Worm (Caenorhabditis elegans) whole organism, L4 larva: ENCODE measurements around the gene F58B4.6.
A peak's percentile ranks its signal among the peaks of the same experiment; 100 is the strongest.

Source experiments
- D1046.2 ChIP-seq: fragments of 200-800 bp; sonication (Bioruptor generic); IDR thresholded peaks from 2 replicates; pipeline ENCODE4 v1.3.6; 2022; ENCODE audit warnings: missing genetic modification characterization, missing compliant biosample characterization
- F26F4.8 ChIP-seq: fragments of 200-800 bp; sonication (Bioruptor generic); conservative IDR thresholded peaks from 2 replicates; pipeline ENCODE4 v1.3.6; 2022; ENCODE audit warnings: missing genetic modification characterization, missing compliant biosample characterization
- F37D6.2 ChIP-seq: sonication (generic microtip); optimal IDR thresholded peaks from 2 replicates; lab custom pipeline; 2016; ENCODE audit warnings: mild to moderate bottlenecking, missing genetic modification characterization, missing compliant biosample characterization
- F44E2.7 ChIP-seq: fragments of 200-800 bp; sonication (Bioruptor generic); IDR thresholded peaks from 2 replicates; pipeline ENCODE4 v2.1.2; 2022; ENCODE audit warnings: missing genetic modification characterization, missing compliant biosample characterization
- F49E8.2 ChIP-seq: sonication (generic microtip); optimal IDR thresholded peaks from 2 replicates; lab custom pipeline; 2016; ENCODE audit warnings: missing compliant biosample characterization, mild to moderate bottlenecking, missing genetic modification characterization, borderline replicate concordance
- R02D3.7 ChIP-seq: fragments of 150-350 bp; sonication (generic microtip); optimal IDR thresholded peaks from 3 replicates; lab custom pipeline; 2014; ENCODE audit warnings: missing biosample characterization, missing genetic modification characterization
- T26A8.4 ChIP-seq: fragments of 200-800 bp; sonication (Bioruptor generic); IDR thresholded peaks from 2 replicates; pipeline ENCODE4 v1.3.6; 2022; ENCODE audit warnings: missing genetic modification characterization, missing compliant biosample characterization
- Y105C5A.15 ChIP-seq: fragments of 200-800 bp; sonication (Bioruptor generic); IDR thresholded peaks from 2 replicates; pipeline ENCODE4 v1.3.6; 2022; ENCODE audit warnings: missing genetic modification characterization, missing compliant biosample characterization
- Y5F2A.4 ChIP-seq: fragments of 200-800 bp; sonication (Bioruptor generic); optimal IDR thresholded peaks from 2 replicates; lab custom pipeline; 2018; ENCODE audit warnings: mild to moderate bottlenecking, missing genetic modification characterization, missing compliant biosample characterization
- ZK546.5 ChIP-seq, 2 experiments: sonication (generic microtip); optimal IDR thresholded peaks; 2 replicates each; lab custom pipeline; 2017; ENCODE audit warnings: missing biosample characterization in 2 of 2, missing genetic modification characterization in 2 of 2
- aha-1 ChIP-seq: fragments of 150-350 bp; peaks from one replicate; lab custom pipeline; 2014; ENCODE audit warnings: missing biosample characterization, missing genetic modification characterization
- aly-2 ChIP-seq: sonication (generic microtip); optimal IDR thresholded peaks from 2 replicates; lab custom pipeline; 2018; ENCODE audit warnings: missing biosample characterization, missing genetic modification characterization
- ama-1 ChIP-seq: fragments of 150-350 bp; optimal IDR thresholded peaks from 2 replicates; lab custom pipeline; 2014; ENCODE audit warnings: inconsistent platforms, mixed read lengths
- arid-1 ChIP-seq: fragments of 200-800 bp; sonication (Bioruptor generic); conservative IDR thresholded peaks from 2 replicates; pipeline ENCODE4 v1.3.6; 2022; ENCODE audit warnings: missing genetic modification reagents, missing genetic modification characterization, missing compliant biosample characterization
- attf-4 ChIP-seq: sonication (generic microtip); optimal IDR thresholded peaks from 3 replicates; lab custom pipeline; 2017; ENCODE audit warnings: missing biosample characterization, missing genetic modification characterization
- ces-1 ChIP-seq: fragments of 150-350 bp; sonication (generic microtip); optimal IDR thresholded peaks from 4 replicates; lab custom pipeline; 2014; ENCODE audit warnings: missing biosample characterization, missing genetic modification reagents, missing genetic modification characterization
- daf-12 ChIP-seq: fragments of 150-350 bp; optimal IDR thresholded peaks from 2 replicates; lab custom pipeline; 2014; ENCODE audit warnings: missing biosample characterization, missing genetic modification reagents, missing genetic modification characterization
- daf-16 ChIP-seq, 3 experiments: sonication (generic microtip); optimal IDR thresholded peaks; 2 replicates each; lab custom pipeline; 2016 to 2017; ENCODE audit warnings: missing genetic modification characterization in 3 of 3, missing genetic modification reagents in 3 of 3, mild to moderate bottlenecking in 2 of 3, missing compliant biosample characterization in 2 of 3, missing biosample characterization in 1 of 3, moderate library complexity in 1 of 3
- daf-8 ChIP-seq: fragments of 200-800 bp; sonication (Bioruptor generic); IDR thresholded peaks from 2 replicates; pipeline ENCODE4 v1.3.6; 2022; ENCODE audit warnings: missing genetic modification characterization, missing compliant biosample characterization
- dmd-6 ChIP-seq: fragments of 200-800 bp; sonication (Bioruptor generic); IDR thresholded peaks from 2 replicates; pipeline ENCODE4 v1.3.6; 2022; ENCODE audit warnings: missing genetic modification reagents, missing genetic modification characterization, missing compliant biosample characterization
- dmd-8 ChIP-seq: fragments of 200-800 bp; sonication (Bioruptor generic); IDR thresholded peaks from 2 replicates; pipeline ENCODE4 v1.3.6; 2022; ENCODE audit warnings: missing genetic modification characterization, missing compliant biosample characterization
- dmd-9 ChIP-seq: fragments of 200-800 bp; sonication (Bioruptor generic); IDR thresholded peaks from 2 replicates; pipeline ENCODE4 v1.3.6; 2022; ENCODE audit warnings: missing genetic modification reagents, missing genetic modification characterization, missing compliant biosample characterization
- egl-43 ChIP-seq: fragments of 200-800 bp; sonication (Bioruptor generic); IDR thresholded peaks from 2 replicates; pipeline ENCODE4 v1.3.6; 2022; ENCODE audit warnings: missing genetic modification reagents, missing genetic modification characterization, missing compliant biosample characterization
- fkh-10 ChIP-seq: fragments of 150-350 bp; optimal IDR thresholded peaks from 2 replicates; lab custom pipeline; 2014; ENCODE audit warnings: missing biosample characterization, missing genetic modification reagents, missing genetic modification characterization
- fos-1 ChIP-seq: fragments of 150-350 bp; optimal IDR thresholded peaks from 2 replicates; lab custom pipeline; 2014; ENCODE audit warnings: missing biosample characterization, missing genetic modification characterization
- hlh-11 ChIP-seq: fragments of 200-800 bp; sonication (Bioruptor generic); optimal IDR thresholded peaks from 2 replicates; lab custom pipeline; 2018; ENCODE audit warnings: mild to moderate bottlenecking, missing genetic modification characterization, missing compliant biosample characterization
- lim-7 ChIP-seq: fragments of 200-800 bp; sonication (Bioruptor generic); IDR thresholded peaks from 2 replicates; pipeline ENCODE4 v1.3.6; 2022; ENCODE audit warnings: missing genetic modification characterization, missing compliant biosample characterization
- lin-1 ChIP-seq: fragments of 200-800 bp; sonication (Bioruptor generic); IDR thresholded peaks from 2 replicates; pipeline ENCODE4 v1.3.6; 2022; ENCODE audit warnings: missing genetic modification reagents, missing genetic modification characterization, missing compliant biosample characterization
- lin-39 ChIP-seq: fragments of 150-350 bp; optimal IDR thresholded peaks from 2 replicates; lab custom pipeline; 2014; ENCODE audit warnings: missing biosample characterization, missing genetic modification reagents, missing genetic modification characterization
- mdt-29 ChIP-seq: fragments of 200-800 bp; sonication (Bioruptor generic); IDR thresholded peaks from 2 replicates; pipeline ENCODE4 v1.3.6; 2022; ENCODE audit warnings: missing genetic modification reagents, missing genetic modification characterization, missing compliant biosample characterization
- mxl-2 ChIP-seq: fragments of 200-800 bp; sonication (Bioruptor generic); conservative IDR thresholded peaks from 2 replicates; pipeline ENCODE4 v1.3.6; 2022; ENCODE audit warnings: missing genetic modification reagents, missing genetic modification characterization, missing compliant biosample characterization
- nhr-102 ChIP-seq: sonication (generic microtip); optimal IDR thresholded peaks from 2 replicates; lab custom pipeline; 2016; ENCODE audit warnings: mild to moderate bottlenecking, missing genetic modification characterization, moderate library complexity, missing compliant biosample characterization
- nhr-111 ChIP-seq: fragments of 200-800 bp; sonication (Bioruptor generic); optimal IDR thresholded peaks from 2 replicates; lab custom pipeline; 2018; ENCODE audit warnings: mild to moderate bottlenecking, missing genetic modification characterization, missing compliant biosample characterization
- nhr-28 ChIP-seq: fragments of 150-350 bp; optimal IDR thresholded peaks from 2 replicates; lab custom pipeline; 2014; ENCODE audit warnings: missing biosample characterization, missing genetic modification characterization
- nhr-48 ChIP-seq: sonication (generic microtip); optimal IDR thresholded peaks from 2 replicates; lab custom pipeline; 2016; ENCODE audit warnings: mild to moderate bottlenecking, missing genetic modification characterization, missing compliant biosample characterization
- nhr-76 ChIP-seq: fragments of 150-350 bp; optimal IDR thresholded peaks from 2 replicates; lab custom pipeline; 2014; ENCODE audit warnings: missing biosample characterization, missing genetic modification characterization
- pha-4 ChIP-seq, 2 experiments: fragments of 150-350 bp in 1 of 2; fragments of 200-800 bp in 1 of 2; sonication (Bioruptor generic) in 1 of 2; IDR thresholded peaks in 1 of 2; optimal IDR thresholded peaks in 1 of 2; 2 replicates each; pipeline versions ENCODE4 v1.3.6 to Lab custom; 2014 to 2022; ENCODE audit warnings: missing genetic modification characterization in 2 of 2, missing genetic modification reagents in 2 of 2, missing biosample characterization in 1 of 2, missing compliant biosample characterization in 1 of 2
- pqm-1 ChIP-seq: sonication (generic microtip); optimal IDR thresholded peaks from 2 replicates; lab custom pipeline; 2017; ENCODE audit warnings: missing biosample characterization, missing genetic modification characterization
- saeg-2 ChIP-seq: fragments of 200-800 bp; sonication (Bioruptor generic); IDR thresholded peaks from 2 replicates; pipeline ENCODE4 v1.3.6; 2022; ENCODE audit warnings: missing genetic modification reagents, missing genetic modification characterization, missing compliant biosample characterization
- set-16 ChIP-seq: fragments of 200-800 bp; sonication (Bioruptor generic); IDR thresholded peaks from 2 replicates; pipeline ENCODE4 v1.3.6; 2022; ENCODE audit warnings: missing genetic modification reagents, missing genetic modification characterization, missing compliant biosample characterization
- skn-1 ChIP-seq: fragments of 150-350 bp; optimal IDR thresholded peaks from 2 replicates; lab custom pipeline; 2014; ENCODE audit warnings: missing biosample characterization, missing genetic modification characterization
- tag-97 ChIP-seq: fragments of 200-800 bp; sonication (Bioruptor generic); IDR thresholded peaks from 2 replicates; pipeline ENCODE4 v1.3.6; 2022; ENCODE audit warnings: missing genetic modification characterization, missing compliant biosample characterization
- unc-39 ChIP-seq: sonication (generic microtip); optimal IDR thresholded peaks from 2 replicates; lab custom pipeline; 2017; ENCODE audit warnings: missing biosample characterization, missing genetic modification characterization
- unc-62 ChIP-seq, 3 experiments: fragments of 150-350 bp in 1 of 3; sonication (generic microtip); optimal IDR thresholded peaks in 2 of 3; peaks in 1 of 3; 1 replicate in 1 of 3; 2 replicates in 2 of 3; lab custom pipeline; 2014 to 2017; ENCODE audit warnings: missing biosample characterization in 3 of 3, missing genetic modification characterization in 3 of 3, missing genetic modification reagents in 3 of 3, missing genotype in 1 of 3
- zfp-2 ChIP-seq: sonication (generic microtip); optimal IDR thresholded peaks from 2 replicates; lab custom pipeline; 2016; ENCODE audit warnings: mild to moderate bottlenecking, missing genetic modification characterization, missing compliant biosample characterization
- zip-11 ChIP-seq: fragments of 200-800 bp; sonication (Bioruptor generic); IDR thresholded peaks from 2 replicates; pipeline ENCODE4 v1.3.6; 2022; ENCODE audit warnings: missing genetic modification characterization, missing compliant biosample characterization
- ztf-11 ChIP-seq: fragments of 150-350 bp; optimal IDR thresholded peaks from 2 replicates; lab custom pipeline; 2014; ENCODE audit warnings: missing biosample characterization, missing genetic modification characterization

Gene F58B4.6

ce11 chrV:10955681-10956476, 31.0 kb downstream of the F58B4.6 start, which contains the start of gene F17C11.13 (continued):
- TF ChIP-seq hlh-11 (tag; lab: Kevin White, UChicago) (peak; percentile 8), F37D6.2 (tag; lab: Kevin White, UChicago) (no peak), dmd-9 (GFP tag; lab: Robert Waterston, UW) (no peak), nhr-48 (tag; lab: Kevin White, UChicago) (no peak), R02D3.7 (tag; lab: Kevin White, UChicago) (no peak), lin-1 (GFP tag; lab: Robert Waterston, UW) (no peak), ama-1 (lab: Kevin White, UChicago) (no peak), arid-1 (GFP tag; lab: Robert Waterston, UW) (no peak), ZK546.5 (tag; optimal IDR thresholded peaks at IDR 0.05; lab: Kevin White, UChicago) (no peak), egl-43 (GFP tag; lab: Robert Waterston, UW) (no peak), zfp-2 (no peak), nhr-76 (tag; lab: Kevin White, UChicago) (no peak), tag-97 (GFP tag; lab: Robert Waterston, UW) (no peak), mdt-29 (no peak), saeg-2 (GFP tag; lab: Robert Waterston, UW) (no peak), T26A8.4 (GFP tag; lab: Robert Waterston, UW) (no peak), lim-7 (no peak), ces-1 (GFP tag; lab: Kevin White, UChicago) (no peak), F49E8.2 (tag; lab: Kevin White, UChicago) (no peak), fos-1 (tag; lab: Kevin White, UChicago) (no peak), set-16 (GFP tag; lab: Robert Waterston, UW) (no peak), pha-4 (GFP tag; IDR thresholded peaks at IDR 0.05; lab: Robert Waterston, UW) (no peak), pha-4 (tag; optimal IDR thresholded peaks at IDR 0.05; lab: Kevin White, UChicago) (no peak), lin-39 (tag; lab: Kevin White, UChicago) (no peak), pqm-1 (tag; lab: Kevin White, UChicago) (peak; percentile 39), unc-39 (tag; lab: Kevin White, UChicago) (no peak), Y105C5A.15 (no peak), aha-1 (tag; lab: Kevin White, UChicago) (peak; percentile 98), zip-11 (no peak), nhr-111 (GFP tag; lab: Kevin White, UChicago) (no peak), F44E2.7 (GFP tag; lab: Robert Waterston, UW) (no peak), dmd-6 (GFP tag; lab: Robert Waterston, UW) (peak; percentile 23; the same call in 1 of the 2 replicates), skn-1 (tag; lab: Kevin White, UChicago) (no peak), dmd-8 (no peak), mxl-2 (GFP tag; lab: Robert Waterston, UW) (no peak), nhr-28 (tag; lab: Kevin White, UChicago) (no peak), unc-62 (GFP tag; optimal IDR thresholded peaks at IDR 0.05 in 1 of 2; lab: Kevin White, UChicago) (peak in 1 of 2 experiments; percentile 97), unc-62 (tag; optimal IDR thresholded peaks at IDR 0.05; lab: Kevin White, UChicago) (no peak), F26F4.8 (GFP tag; lab: Robert Waterston, UW) (no peak)

ce11 chrV:10958322-10958900, 33.6 kb downstream of the F58B4.6 start, which contains the start of gene pigt-1:
Gene pigt-1, minus strand, starts transcription at chrV:10958821.
- TF ChIP-seq skn-1 (tag; lab: Kevin White, UChicago) = no peak
- TF ChIP-seq arid-1 (GFP tag; lab: Robert Waterston, UW) = no peak
- TF ChIP-seq Y5F2A.4 = no peak
- no peak for TF ChIP-seq nhr-76 (tag; lab: Kevin White, UChicago)
- no peak for TF ChIP-seq mdt-29
- peak in 1 of 2 experiments; percentile 58 for TF ChIP-seq unc-62 (GFP tag; optimal IDR thresholded peaks at IDR 0.05 in 1 of 2; lab: Kevin White, UChicago)
- no peak for TF ChIP-seq unc-62 (tag; optimal IDR thresholded peaks at IDR 0.05; lab: Kevin White, UChicago)
- TF ChIP-seq daf-8 = no peak
- peak; percentile 5 to 8 for TF ChIP-seq daf-16 (GFP tag; optimal IDR thresholded peaks at IDR 0.05; lab: Kevin White, UChicago)
- TF ChIP-seq daf-16 (tag; optimal IDR thresholded peaks at IDR 0.05; lab: Kevin White, UChicago) = peak; percentile 63
- TF ChIP-seq hlh-11 (tag; lab: Kevin White, UChicago) = peak; percentile 5
- TF ChIP-seq zfp-2 = no peak
- no peak for TF ChIP-seq attf-4 (tag; lab: Kevin White, UChicago)
- no peak for TF ChIP-seq ZK546.5 (tag; optimal IDR thresholded peaks at IDR 0.05; lab: Kevin White, UChicago)
- no peak for TF ChIP-seq fkh-10 (GFP tag; lab: Kevin White, UChicago)
- TF ChIP-seq aly-2 (tag; lab: Kevin White, UChicago) = no peak
- TF ChIP-seq ztf-11 (tag; lab: Kevin White, UChicago) = no peak
- no peak for TF ChIP-seq D1046.2 (GFP tag; lab: Robert Waterston, UW)
- no peak for TF ChIP-seq zip-11
- peak; percentile 15 for TF ChIP-seq nhr-102
- TF ChIP-seq daf-12 (tag; lab: Kevin White, UChicago) = no peak
